Worm (Caenorhabditis elegans) whole organism, early embryonic: ENCODE measurements around the gene ani-1.

Experiments
- B0310.2 ChIP-seq: sonication (generic microtip); optimal IDR thresholded peaks from 2 replicates; lab custom pipeline; 2016; ENCODE audit warnings: mild to moderate bottlenecking, missing genetic modification characterization, missing compliant biosample characterization
- F13C5.2 ChIP-seq: sonication (generic microtip); optimal IDR thresholded peaks from 2 replicates; lab custom pipeline; 2017; ENCODE audit warnings: mild to moderate bottlenecking, missing genetic modification characterization, inconsistent platforms, missing compliant biosample characterization
- ama-1 ChIP-seq: fragments of 150-350 bp; optimal IDR thresholded peaks from 2 replicates; lab custom pipeline; 2014
- ceh-13 ChIP-seq: fragments of 200-800 bp; sonication (Bioruptor generic); optimal IDR thresholded peaks from 2 replicates; lab custom pipeline; 2018; ENCODE audit warnings: mild to moderate bottlenecking, missing genetic modification characterization, missing compliant biosample characterization
- ceh-36 ChIP-seq: sonication (generic microtip); optimal IDR thresholded peaks from 2 replicates; lab custom pipeline; 2016; ENCODE audit warnings: missing genetic modification characterization, inconsistent platforms, missing compliant biosample characterization
- ets-7 ChIP-seq: sonication (generic microtip); optimal IDR thresholded peaks from 2 replicates; lab custom pipeline; 2016; ENCODE audit warnings: missing genotype, missing genetic modification characterization, missing compliant biosample characterization
- flt-1 ChIP-seq: fragments of 200-800 bp; sonication (Bioruptor generic); IDR thresholded peaks from 2 replicates; pipeline ENCODE4 v1.3.6; 2022; ENCODE audit warnings: missing genetic modification characterization, missing compliant biosample characterization
- hmbx-1 ChIP-seq: sonication (generic microtip); optimal IDR thresholded peaks from 2 replicates; lab custom pipeline; 2016; ENCODE audit warnings: mild to moderate bottlenecking, missing genetic modification characterization, missing compliant biosample characterization
- hmg-4 ChIP-seq: fragments of 200-800 bp; sonication (Bioruptor generic); optimal IDR thresholded peaks from 2 replicates; lab custom pipeline; 2018; ENCODE audit warnings: mild to moderate bottlenecking, missing genetic modification characterization, missing compliant biosample characterization
- pes-1 ChIP-seq: fragments of 200-800 bp; sonication (Bioruptor generic); IDR thresholded peaks from 2 replicates; pipeline ENCODE4 v1.3.6; 2022; ENCODE audit warnings: missing genetic modification reagents, missing genetic modification characterization, missing compliant biosample characterization
- scrt-1 ChIP-seq: fragments of 200-800 bp; sonication (Bioruptor generic); IDR thresholded peaks from 2 replicates; pipeline ENCODE4 v1.3.6; 2022; ENCODE audit warnings: missing genetic modification characterization, missing compliant biosample characterization
- sea-1 ChIP-seq: fragments of 200-800 bp; sonication (Bioruptor generic); conservative IDR thresholded peaks from 2 replicates; pipeline ENCODE4 v1.3.6; 2022; ENCODE audit warnings: missing genetic modification characterization, missing compliant biosample characterization
- tbx-11 ChIP-seq: fragments of 200-800 bp; sonication (Bioruptor generic); IDR thresholded peaks from 2 replicates; pipeline ENCODE4 v1.3.6; 2022; ENCODE audit warnings: missing genetic modification characterization, missing compliant biosample characterization

- no peak for TF ChIP-seq ets-7 (tag; lab: Kevin White, UChicago)
- no peak for TF ChIP-seq ama-1 (lab: Kevin White, UChicago)
- no peak for TF ChIP-seq ceh-36 (tag; lab: Kevin White, UChicago)
- no peak for TF ChIP-seq hmbx-1 (tag; lab: Kevin White, UChicago)
- TF ChIP-seq hmg-4 (GFP tag; lab: Kevin White, UChicago) = no peak
- TF ChIP-seq pes-1 = no peak
- TF ChIP-seq tbx-11 = no peak
- TF ChIP-seq scrt-1 = no peak
- TF ChIP-seq F13C5.2 = no peak
- TF ChIP-seq ceh-13 (GFP tag; lab: Kevin White, UChicago) = no peak
- TF ChIP-seq flt-1 (GFP tag; lab: Robert Waterston, UW) = no peak
- TF ChIP-seq B0310.2 = no peak
- TF ChIP-seq sea-1 = no peak
Measured at ce11 chrIII:12456801-12457647, 3.8 kb upstream of the ani-1 start, which contains the start of the genes scav-3 and Y49E10.21.
